Worm (Caenorhabditis elegans): ENCODE data around the gene srw-39.

- TF ChIP-seq dve-1 (tag; optimal IDR thresholded peaks at IDR 0.05) (no peak), pqm-1 (tag; optimal IDR thresholded peaks at IDR 0.05) (no peak)
These were observed 28.1 kb downstream of the srw-39 start for ce11 chrV:20143711-20144110.
